Fruit fly (Drosophila melanogaster): Measurements from ENCODE around the gene tara.

tara gene

dm6 chr3R:16220050-16220670 is 5.3 kb upstream of the tara start:
- no peak for TF ChIP-seq Ptx1 (GFP tag; IDR thresholded peaks at IDR 0.05)
- TF ChIP-seq Med (GFP tag), result peak; percentile 28
- TF ChIP-seq CG15269 (tag; optimal IDR thresholded peaks at IDR 0.05), result no peak
- no peak for TF ChIP-seq CG6689 (GFP tag; IDR thresholded peaks at IDR 0.05)
- peak; percentile 64 for TF ChIP-seq sens (GFP tag)
- no peak for TF ChIP-seq Dref (GFP tag; IDR thresholded peaks at IDR 0.05)
- 0 out of 2 replicates have a peak, but pooled peaks have one; percentile 25 for TF ChIP-seq Drgx (GFP tag; IDR thresholded peaks at IDR 0.05)
- TF ChIP-seq hb (GFP tag; IDR thresholded peaks at IDR 0.05; ENCODE audit: partially characterized antibody), result no peak
- peak; percentile 86 for TF ChIP-seq Ets65A (GFP tag)
- TF ChIP-seq CG10431 (GFP tag; optimal IDR thresholded peaks at IDR 0.05), result no peak
- peak; percentile 44 for TF ChIP-seq stwl (tag; optimal IDR thresholded peaks at IDR 0.05)
- no peak for TF ChIP-seq sisA (GFP tag; IDR thresholded peaks at IDR 0.05)

DNA sequence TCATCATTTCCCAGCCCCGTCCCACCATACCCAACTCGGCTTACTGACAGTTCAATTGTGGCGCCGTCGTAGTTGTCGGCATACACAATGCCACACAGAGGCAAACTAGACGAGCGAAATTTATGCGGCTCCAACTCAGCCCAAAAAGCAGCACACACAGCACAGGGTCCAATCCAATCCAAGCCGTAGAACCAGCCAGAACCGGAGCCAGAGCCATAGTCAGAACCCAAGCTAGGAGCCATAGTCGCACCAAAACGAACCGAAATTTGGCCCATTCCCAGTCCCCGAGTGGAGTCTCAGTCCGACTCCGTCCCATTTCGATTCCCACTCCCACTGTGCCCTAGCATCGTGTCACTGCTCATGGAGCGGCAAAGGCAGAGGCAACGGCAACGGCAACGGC is 4.6 kb upstream of the tara start:
- TF ChIP-seq lmd (GFP tag; IDR thresholded peaks at IDR 0.05) (0 out of 2 replicates have a peak, but pooled peaks have one; percentile 13), Neu2 (GFP tag; optimal IDR thresholded peaks at IDR 0.05; ENCODE audit: borderline replicate concordance) (no peak), Scr (GFP tag; IDR thresholded peaks at IDR 0.05; ENCODE audit: partially characterized antibody) (no peak), lab (GFP tag; optimal IDR thresholded peaks at IDR 0.05) (peak; percentile 7), Med (GFP tag) (peak; percentile 48), CG6765 (GFP tag; optimal IDR thresholded peaks at IDR 0.05) (peak; percentile 14), Ets65A (GFP tag) (peak; percentile 93), pros (GFP tag; optimal IDR thresholded peaks at IDR 0.05) (no peak), br (optimal IDR thresholded peaks at IDR 0.05) (no peak), CG13894 (tag; optimal IDR thresholded peaks at IDR 0.05) (peak; percentile 84), ken (GFP tag; IDR thresholded peaks at IDR 0.05) (0 out of 3 replicates have a peak, but pooled peaks have one; percentile 6), dysf (GFP tag; IDR thresholded peaks at IDR 0.05) (peak; percentile 6; the same call in 1 of the 3 replicates), shn (GFP tag; optimal IDR thresholded peaks at IDR 0.05) (no peak), CG30020 (tag; optimal IDR thresholded peaks at IDR 0.05) (no peak), crol (GFP tag; IDR thresholded peaks at IDR 0.05) (peak; percentile 32; the same call in 1 of the 2 replicates), CG15601 (tag; optimal IDR thresholded peaks at IDR 0.05) (no peak), CG3847 (GFP tag; IDR thresholded peaks at IDR 0.05) (no peak), CG14860 (GFP tag; IDR thresholded peaks at IDR 0.05; ENCODE audit: partially characterized antibody) (no peak), H2.0 (GFP tag; IDR thresholded peaks at IDR 0.05) (no peak)

DNA sequence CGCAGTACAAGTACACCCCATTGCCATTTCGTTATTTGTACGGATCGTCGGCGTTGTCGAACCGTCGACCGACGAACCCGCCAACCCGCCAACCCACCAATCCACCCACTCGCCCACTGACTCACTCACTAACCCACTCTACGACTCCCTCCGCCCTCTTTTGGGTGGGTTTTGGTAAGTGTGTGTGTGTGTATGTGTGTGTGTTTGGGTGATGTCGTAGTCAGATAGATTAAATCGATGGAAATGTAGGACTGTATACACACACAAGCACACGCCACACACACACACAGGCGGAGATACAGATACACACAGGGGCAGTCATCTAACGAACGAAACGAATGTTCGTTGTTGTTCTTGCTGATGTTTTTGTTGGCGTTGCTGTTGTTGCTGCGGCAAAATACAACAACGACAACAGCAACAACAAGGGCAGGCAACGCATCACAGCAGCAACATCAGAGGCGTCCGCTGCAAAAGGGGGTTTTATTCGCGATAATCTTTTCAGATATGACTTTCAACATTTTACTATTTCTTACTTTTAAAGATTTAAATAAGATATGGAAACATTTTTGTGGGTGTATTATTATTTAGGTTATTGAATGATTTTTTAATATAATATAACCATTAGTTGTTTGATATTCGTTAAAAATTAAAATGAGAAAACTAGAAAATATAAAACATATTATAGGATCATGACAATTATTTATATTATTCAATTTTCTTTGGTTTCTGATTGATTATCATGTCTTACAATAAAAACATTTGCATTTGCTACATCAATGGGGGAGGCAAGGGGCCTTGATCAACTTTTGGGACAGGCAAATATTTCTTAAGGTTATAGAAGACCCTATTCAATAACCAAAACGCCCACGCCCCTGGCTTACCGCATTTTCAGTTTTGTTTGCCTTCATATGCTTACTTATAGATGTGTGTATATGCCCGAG is 3.8 kb upstream of the tara start:
- TF ChIP-seq CG1024 (GFP tag; IDR thresholded peaks at IDR 0.05) (peak; percentile 39; the same call in 1 of the 2 replicates), CG2678 (tag; optimal IDR thresholded peaks at IDR 0.05) (peak; percentile 98), lbe (GFP tag; optimal IDR thresholded peaks at IDR 0.05) (peak; percentile 13), pzg (GFP tag; optimal IDR thresholded peaks at IDR 0.05) (no peak), CG1792 (GFP tag; optimal IDR thresholded peaks at IDR 0.05) (no peak), sr (GFP tag; IDR thresholded peaks at IDR 0.05) (peak; percentile 15; the same call in 2 of the 3 replicates), CG34422 (GFP tag; IDR thresholded peaks at IDR 0.05) (peak; percentile 68), Hsf (GFP tag; optimal IDR thresholded peaks at IDR 0.05) (peak; percentile 46), nau (GFP tag; optimal IDR thresholded peaks at IDR 0.05) (peak; percentile 61), dan (GFP tag; IDR thresholded peaks at IDR 0.05) (no peak), CG9817 (tag; optimal IDR thresholded peaks at IDR 0.05) (peak; percentile 66), D19A (tag; optimal IDR thresholded peaks at IDR 0.05) (peak; percentile 87), zfh1 (GFP tag; IDR thresholded peaks at IDR 0.05) (peak; percentile 69), CG3065 (GFP tag; optimal IDR thresholded peaks at IDR 0.05) (peak; percentile 32), PHDP (tag; optimal IDR thresholded peaks at IDR 0.05) (peak; percentile 89), Lim3 (GFP tag; IDR thresholded peaks at IDR 0.05) (0 out of 2 replicates have a peak, but pooled peaks have one; percentile 9), CG10565 (GFP tag; optimal IDR thresholded peaks at IDR 0.05) (peak; percentile 9), sqz (GFP tag; optimal IDR thresholded peaks at IDR 0.05) (peak; percentile 92)
